Fruit fly (Drosophila melanogaster) whole organism, larva: Measurements from ENCODE around the gene Toll-4.

ENCODE experiments used
- noc ChIP-seq: fragments of 200-800 bp; sonication (Bioruptor generic); optimal IDR thresholded peaks from 3 replicates; lab custom pipeline; 2019; ENCODE audit warnings: missing biosample characterization, mild to moderate bottlenecking, missing genetic modification characterization, moderate library complexity

Toll-4 gene

DNA sequence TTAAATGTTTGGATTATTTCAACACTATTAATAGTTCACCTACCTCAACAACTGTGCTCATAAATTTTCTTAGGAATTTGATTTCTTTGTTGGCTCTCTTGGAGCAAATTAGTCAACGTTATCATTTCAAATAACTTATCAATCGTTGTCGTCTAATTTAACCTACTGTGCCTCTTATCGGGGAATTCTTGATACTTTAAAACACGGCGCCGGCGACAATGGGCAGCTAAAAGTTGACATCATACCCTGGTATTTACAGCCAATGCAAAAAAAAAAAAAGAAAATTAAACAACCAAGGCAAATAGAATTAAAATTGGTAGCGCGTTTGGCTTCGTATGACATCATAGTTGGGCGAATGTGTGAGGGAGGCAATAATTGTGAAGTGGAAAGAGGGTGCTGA, 50.3 kb downstream of the Toll-4 start:
- peak; percentile 38 for TF ChIP-seq noc (tag; lab: Kevin White, UChicago)

DNA sequence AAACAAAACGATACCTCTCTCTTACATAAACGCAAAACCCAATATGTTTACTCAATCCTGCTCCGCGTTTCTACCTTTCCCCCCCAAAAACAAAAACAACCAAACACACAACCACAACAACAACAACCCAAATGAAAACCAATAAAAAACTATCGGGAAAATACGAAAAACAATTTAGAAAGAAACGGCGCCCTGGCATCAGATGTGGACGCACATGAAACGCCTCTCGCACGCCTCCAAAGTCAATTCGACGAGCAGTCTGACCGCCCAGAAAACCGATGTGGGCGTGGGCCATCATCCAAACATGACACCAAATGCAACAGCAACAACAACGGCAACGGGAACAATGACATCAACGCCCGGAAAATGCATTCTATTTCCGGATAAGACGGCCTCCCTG, 51.0 kb downstream of the Toll-4 start:
- no peak for TF ChIP-seq noc (tag; lab: Kevin White, UChicago)

DNA sequence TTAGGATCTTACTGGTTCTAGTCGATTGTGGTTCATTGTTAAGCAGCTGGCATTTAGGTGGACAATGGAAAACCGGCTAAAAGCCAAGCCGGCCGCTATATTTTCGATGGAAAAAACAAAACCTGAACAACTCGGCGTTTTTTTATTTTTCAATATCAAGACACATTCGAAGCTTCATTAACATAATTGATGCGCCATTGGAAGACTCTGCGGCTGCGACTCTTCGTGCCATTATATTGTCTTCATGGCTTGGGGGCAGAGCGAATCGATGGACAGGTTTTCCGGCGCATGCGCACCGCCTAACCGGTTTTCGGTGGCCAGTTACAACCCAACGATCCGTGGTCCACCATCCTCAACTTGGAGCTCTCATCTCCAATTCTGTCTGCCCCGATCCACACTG, 52.8 kb downstream of the Toll-4 start:
- TF ChIP-seq noc (tag; lab: Kevin White, UChicago) = no peak
